Fruit fly (Drosophila melanogaster) whole organism, prepupa: ENCODE results near the gene CG34426.
A peak's percentile ranks its signal among the peaks of the same experiment; 100 is the strongest.

ENCODE experiments used
- Blimp-1 ChIP-seq: fragments of 200-800 bp; sonication (Bioruptor generic); optimal IDR thresholded peaks from 3 replicates; lab custom pipeline; 2017; ENCODE audit warnings: missing biosample characterization, missing genetic modification characterization, mild to moderate bottlenecking, moderate library complexity, missing genetic modification reagents
- CG10669 ChIP-seq: fragments of 200-800 bp; sonication (Bioruptor generic); optimal IDR thresholded peaks from 3 replicates; lab custom pipeline; 2018; ENCODE audit warnings: missing biosample characterization, mild to moderate bottlenecking, missing genetic modification characterization, moderate library complexity
- CG11294 ChIP-seq: fragments of 200-800 bp; sonication (Bioruptor generic); IDR thresholded peaks from 2 replicates; pipeline ENCODE4 v1.3.6; 2022; ENCODE audit warnings: missing biosample characterization, missing genetic modification characterization
- CG11762 ChIP-seq: fragments of 200-800 bp; sonication (Bioruptor generic); optimal IDR thresholded peaks from 3 replicates; lab custom pipeline; 2016; ENCODE audit warnings: missing biosample characterization, missing genetic modification characterization; ENCODE audit not compliant: insufficient read depth
- CG15336 ChIP-seq: fragments of 200-800 bp; sonication (Bioruptor generic); IDR thresholded peaks from 2 replicates; pipeline ENCODE4 v1.3.6; 2022; ENCODE audit warnings: missing biosample characterization, missing genetic modification characterization
- CG1621 ChIP-seq: fragments of 200-800 bp; sonication (Bioruptor generic); optimal IDR thresholded peaks from 3 replicates; lab custom pipeline; 2018; ENCODE audit warnings: missing biosample characterization, mild to moderate bottlenecking, missing genetic modification characterization
- CG32006 ChIP-seq: fragments of 200-800 bp; sonication (Bioruptor generic); optimal IDR thresholded peaks from 3 replicates; lab custom pipeline; 2017; ENCODE audit warnings: missing biosample characterization, mild to moderate bottlenecking, missing genetic modification characterization
- CG3919 ChIP-seq: fragments of 200-800 bp; sonication (Bioruptor generic); optimal IDR thresholded peaks from 3 replicates; lab custom pipeline; 2016; ENCODE audit warnings: missing biosample characterization, missing genetic modification characterization
- CG4318 ChIP-seq: fragments of 200-800 bp; sonication (Bioruptor generic); optimal IDR thresholded peaks from 3 replicates; lab custom pipeline; 2017; ENCODE audit warnings: missing biosample characterization, mild to moderate bottlenecking, missing genetic modification characterization
- CG6163 ChIP-seq: fragments of 200-800 bp; sonication (Bioruptor generic); IDR thresholded peaks from 3 replicates; pipeline ENCODE4 v1.3.6; 2022; ENCODE audit warnings: missing biosample characterization, missing genetic modification characterization
- CG6276 ChIP-seq: fragments of 200-800 bp; sonication (Bioruptor generic); optimal IDR thresholded peaks from 2 replicates; lab custom pipeline; 2017; ENCODE audit warnings: missing biosample characterization, mild to moderate bottlenecking, missing genetic modification characterization
- CG6808 ChIP-seq: fragments of 200-800 bp; sonication (Bioruptor generic); optimal IDR thresholded peaks from 3 replicates; lab custom pipeline; 2017; ENCODE audit warnings: missing biosample characterization, missing genetic modification characterization, mild to moderate bottlenecking, moderate library complexity, missing genetic modification reagents
- CG7368 ChIP-seq: fragments of 200-800 bp; sonication (Bioruptor generic); optimal IDR thresholded peaks from 3 replicates; lab custom pipeline; 2016; ENCODE audit warnings: missing biosample characterization, missing genetic modification characterization
- CG8119 ChIP-seq: fragments of 200-800 bp; sonication (Bioruptor generic); IDR thresholded peaks from 3 replicates; pipeline ENCODE4 v1.3.6; 2022; ENCODE audit warnings: missing biosample characterization, missing genetic modification characterization
- CG8319 ChIP-seq: fragments of 200-800 bp; sonication (Bioruptor generic); optimal IDR thresholded peaks from 3 replicates; lab custom pipeline; 2016; ENCODE audit warnings: missing biosample characterization, missing genetic modification characterization
- CG8632 ChIP-seq: fragments of 200-800 bp; sonication (Bioruptor generic); optimal IDR thresholded peaks from 3 replicates; lab custom pipeline; 2016; ENCODE audit warnings: missing biosample characterization, missing genetic modification characterization
- CG9139 ChIP-seq: fragments of 200-800 bp; sonication (Bioruptor generic); optimal IDR thresholded peaks from 3 replicates; lab custom pipeline; 2017; ENCODE audit warnings: missing biosample characterization, mild to moderate bottlenecking, missing genetic modification characterization
- Eip75B ChIP-seq: fragments of 200-800 bp; sonication (Bioruptor generic); optimal IDR thresholded peaks from 3 replicates; lab custom pipeline; 2016; ENCODE audit warnings: missing biosample characterization, missing genetic modification characterization
- Eip78C ChIP-seq: fragments of 200-800 bp; sonication (Bioruptor generic); peaks from one replicate; lab custom pipeline; 2016; ENCODE audit warnings: missing biosample characterization, missing genetic modification characterization
- Eip93F ChIP-seq: fragments of 200-800 bp; sonication (Bioruptor generic); optimal IDR thresholded peaks from 2 replicates; lab custom pipeline; 2016; ENCODE audit warnings: missing biosample characterization, mild to moderate bottlenecking, missing genetic modification characterization
- Ets96B ChIP-seq: fragments of 200-800 bp; optimal IDR thresholded peaks from 2 replicates; lab custom pipeline; 2019; ENCODE audit warnings: missing biosample characterization, mild to moderate bottlenecking, missing genetic modification characterization, moderate library complexity
- Gug ChIP-seq: fragments of 200-800 bp; sonication (Bioruptor generic); IDR thresholded peaks from 2 replicates; pipeline ENCODE4 v1.3.6; 2022; ENCODE audit warnings: missing biosample characterization, missing genetic modification characterization
- Hr38 ChIP-seq: sonication (Bioruptor generic); optimal IDR thresholded peaks from 2 replicates; lab custom pipeline; 2016; ENCODE audit warnings: missing biosample characterization, missing genetic modification characterization
- Hr4 ChIP-seq: fragments of 200-800 bp; sonication (Bioruptor generic); optimal IDR thresholded peaks from 3 replicates; lab custom pipeline; 2016; ENCODE audit warnings: missing biosample characterization, missing genetic modification characterization
- Lpt ChIP-seq: fragments of 200-800 bp; sonication (Bioruptor generic); optimal IDR thresholded peaks from 3 replicates; lab custom pipeline; 2016; ENCODE audit warnings: missing biosample characterization, missing genetic modification characterization
- Met ChIP-seq: fragments of 200-800 bp; sonication (Bioruptor generic); optimal IDR thresholded peaks from 3 replicates; lab custom pipeline; 2016; ENCODE audit warnings: missing biosample characterization, missing genetic modification characterization
- OdsH ChIP-seq: fragments of 200-800 bp; sonication (Bioruptor generic); optimal IDR thresholded peaks from 3 replicates; lab custom pipeline; 2016; ENCODE audit warnings: missing biosample characterization, missing genetic modification characterization
- Smox ChIP-seq: fragments of 200-800 bp; sonication (Bioruptor generic); optimal IDR thresholded peaks from 3 replicates; lab custom pipeline; 2016; ENCODE audit warnings: missing biosample characterization, missing genetic modification characterization
- Sox102F ChIP-seq: fragments of 200-800 bp; sonication (Bioruptor generic); optimal IDR thresholded peaks from 2 replicates; lab custom pipeline; 2016; ENCODE audit warnings: missing biosample characterization, mild to moderate bottlenecking, missing genetic modification characterization
- Sox14 ChIP-seq: fragments of 200-800 bp; sonication (Bioruptor generic); optimal IDR thresholded peaks from 3 replicates; lab custom pipeline; 2016; ENCODE audit warnings: missing biosample characterization, missing genetic modification characterization
- achi ChIP-seq: fragments of 200-800 bp; sonication (Bioruptor generic); optimal IDR thresholded peaks from 3 replicates; lab custom pipeline; 2016; ENCODE audit warnings: missing biosample characterization, missing genetic modification characterization
- acj6 ChIP-seq: fragments of 200-800 bp; sonication (Bioruptor generic); optimal IDR thresholded peaks from 3 replicates; lab custom pipeline; 2016; ENCODE audit warnings: missing biosample characterization, missing genetic modification characterization
- dsx ChIP-seq: fragments of 200-800 bp; optimal IDR thresholded peaks from 3 replicates; lab custom pipeline; 2019; ENCODE audit warnings: missing biosample characterization, mild to moderate bottlenecking, missing genetic modification characterization, moderate library complexity; ENCODE audit not compliant: poor library complexity, severe bottlenecking
- eg ChIP-seq: fragments of 200-800 bp; sonication (Bioruptor generic); IDR thresholded peaks from 3 replicates; pipeline ENCODE4 v1.3.6; 2022; ENCODE audit warnings: missing biosample characterization, missing genetic modification characterization
- esn ChIP-seq: fragments of 200-800 bp; sonication (Bioruptor generic); optimal IDR thresholded peaks from 2 replicates; lab custom pipeline; 2016; ENCODE audit warnings: missing biosample characterization, mild to moderate bottlenecking, missing genetic modification characterization, moderate library complexity
- fd59A ChIP-seq: fragments of 200-800 bp; sonication (Bioruptor generic); optimal IDR thresholded peaks from 2 replicates; lab custom pipeline; 2017; ENCODE audit warnings: missing biosample characterization, mild to moderate bottlenecking, missing genetic modification characterization, missing genetic modification reagents
- fkh ChIP-seq: fragments of 200-800 bp; sonication (Bioruptor generic); optimal IDR thresholded peaks from 3 replicates; lab custom pipeline; 2017; ENCODE audit warnings: missing biosample characterization, mild to moderate bottlenecking, missing genetic modification characterization, moderate library complexity
- lz ChIP-seq: fragments of 200-800 bp; sonication (Bioruptor generic); optimal IDR thresholded peaks from 3 replicates; lab custom pipeline; 2016; ENCODE audit warnings: missing biosample characterization, missing genetic modification characterization
- pdm3 ChIP-seq: fragments of 200-800 bp; sonication (Bioruptor generic); optimal IDR thresholded peaks from 3 replicates; lab custom pipeline; 2016; ENCODE audit warnings: missing biosample characterization, missing genetic modification characterization
- salr ChIP-seq, 2 experiments: fragments of 200-800 bp; sonication (Bioruptor generic); optimal IDR thresholded peaks; 3 replicates each; lab custom pipeline; 2016 to 2018; ENCODE audit warnings: missing biosample characterization in 2 of 2, missing genetic modification characterization in 2 of 2, mild to moderate bottlenecking in 1 of 2
- spab ChIP-seq: fragments of 200-800 bp; sonication (Bioruptor generic); optimal IDR thresholded peaks from 2 replicates; lab custom pipeline; 2017; ENCODE audit warnings: missing biosample characterization, mild to moderate bottlenecking, missing genetic modification characterization, missing genetic modification reagents
- topi ChIP-seq: fragments of 200-800 bp; sonication (Bioruptor generic); optimal IDR thresholded peaks from 3 replicates; lab custom pipeline; 2016; ENCODE audit warnings: missing biosample characterization, missing genetic modification characterization
- vri ChIP-seq: fragments of 200-800 bp; sonication (Bioruptor generic); optimal IDR thresholded peaks from 3 replicates; lab custom pipeline; 2016; ENCODE audit warnings: missing biosample characterization, mild to moderate bottlenecking, missing genetic modification characterization

The CG34426 gene

dm6 chr3L:8825030-8825407 lies 22.8 kb downstream of the CG34426 start (continued):
- TF ChIP-seq Lpt (GFP tag; lab: Kevin White, UChicago) (peak; percentile 58), fkh (GFP tag; lab: Kevin White, UChicago) (no peak), Hr38 (GFP tag; lab: Kevin White, UChicago) (no peak), spab (peak; percentile 34), CG1621 (tag; lab: Kevin White, UChicago) (peak; percentile 68), Sox102F (no peak), CG6163 (peak; percentile 46; the same call in 2 of the 3 replicates)

dm6 chr3L:8825560-8825959 lies 23.3 kb downstream of the CG34426 start:
- TF ChIP-seq CG8119 (GFP tag; lab: Robert Waterston, UW) (no peak), Sox102F (no peak), Blimp-1 (peak; percentile 86), Eip78C (peak; percentile 30)

- TF ChIP-seq salr (GFP tag; optimal IDR thresholded peaks at IDR 0.05; lab: Kevin White, UChicago) = no peak
- no peak for TF ChIP-seq CG15336 (GFP tag; lab: Robert Waterston, UW)
- no peak for TF ChIP-seq CG6808 (GFP tag; lab: Kevin White, UChicago)
- TF ChIP-seq pdm3 (GFP tag; lab: Kevin White, UChicago) = no peak
- no peak for TF ChIP-seq CG32006 (GFP tag; lab: Kevin White, UChicago)
- TF ChIP-seq CG8119 (GFP tag; lab: Robert Waterston, UW) = no peak
- no peak for TF ChIP-seq Smox (GFP tag; lab: Kevin White, UChicago)
- no peak for TF ChIP-seq CG10669
- no peak for TF ChIP-seq Sox14 (GFP tag; lab: Kevin White, UChicago)
- TF ChIP-seq topi (GFP tag; lab: Kevin White, UChicago) = no peak
- TF ChIP-seq CG7368 (GFP tag; lab: Kevin White, UChicago) = no peak
- TF ChIP-seq CG11294 (GFP tag; lab: Robert Waterston, UW) = no peak
- no peak for TF ChIP-seq CG4318
- no peak for TF ChIP-seq CG6276
- TF ChIP-seq achi (GFP tag; lab: Kevin White, UChicago) = no peak
- TF ChIP-seq Eip78C = no peak
- TF ChIP-seq acj6 (GFP tag; lab: Kevin White, UChicago) = no peak
- TF ChIP-seq fd59A (GFP tag; lab: Kevin White, UChicago) = no peak
- no peak for TF ChIP-seq Gug (GFP tag; lab: Robert Waterston, UW)
These were observed 23.8 kb downstream of the CG34426 start for dm6 chr3L:8826038-8826437.

dm6 chr3L:8827133-8827867 lies 25.0 kb downstream of the CG34426 start, which contains the start of gene dally:
TSS of gene dally (plus strand) at chr3L:8827505.
- TF ChIP-seq CG1621 (tag; lab: Kevin White, UChicago) = peak; percentile 16
- TF ChIP-seq lz = peak; percentile 27
- peak; percentile 9 for TF ChIP-seq CG8632 (GFP tag; lab: Kevin White, UChicago)
- TF ChIP-seq CG9139 (GFP tag; lab: Kevin White, UChicago) = peak; percentile 64
- peak; percentile 47 for TF ChIP-seq dsx (GFP tag; lab: Kevin White, UChicago)
- peak; percentile 84 for TF ChIP-seq Eip78C
- TF ChIP-seq CG10669 = peak; percentile 17
- TF ChIP-seq vri (GFP tag; lab: Kevin White, UChicago) = peak; percentile 58
- peak; percentile 13 for TF ChIP-seq Ets96B (tag; lab: Kevin White, UChicago)
- peak; percentile 45 for TF ChIP-seq CG7368 (GFP tag; lab: Kevin White, UChicago)
- TF ChIP-seq Eip75B (GFP tag; lab: Kevin White, UChicago) = peak; percentile 50
- TF ChIP-seq CG6276 = no peak
- no peak for TF ChIP-seq Hr4
- no peak for TF ChIP-seq CG4318
- TF ChIP-seq CG6163 = peak; percentile 75
- peak; percentile 57; the same call in 1 of the 3 replicates for TF ChIP-seq CG8119 (GFP tag; lab: Robert Waterston, UW)
- TF ChIP-seq salr (GFP tag; optimal IDR thresholded peaks at IDR 0.05; lab: Kevin White, UChicago) = peak in 1 of 2 experiments; percentile 16
- peak; percentile 54; the same call in 1 of the 2 replicates for TF ChIP-seq CG15336 (GFP tag; lab: Robert Waterston, UW)
- TF ChIP-seq esn (GFP tag; lab: Kevin White, UChicago) = peak; percentile 60
- TF ChIP-seq eg (GFP tag; lab: Robert Waterston, UW) = peak; percentile 60; the same call in 2 of the 3 replicates
- TF ChIP-seq fkh (GFP tag; lab: Kevin White, UChicago) = peak; percentile 40
- no peak for TF ChIP-seq CG11762
- TF ChIP-seq CG6808 (GFP tag; lab: Kevin White, UChicago) = no peak
- TF ChIP-seq CG3919 (GFP tag; lab: Kevin White, UChicago) = peak; percentile 8
- TF ChIP-seq OdsH (GFP tag; lab: Kevin White, UChicago) = peak; percentile 37
- peak; percentile 46 for TF ChIP-seq Met (GFP tag; lab: Kevin White, UChicago)
- TF ChIP-seq Gug (GFP tag; lab: Robert Waterston, UW) = no peak
- TF ChIP-seq Eip93F (GFP tag; lab: Kevin White, UChicago) = no peak
- TF ChIP-seq Sox102F = peak; percentile 64
- no peak for TF ChIP-seq CG8319 (GFP tag; lab: Kevin White, UChicago)
